Fruit fly (Drosophila melanogaster) whole organism, prepupa: Measurements from ENCODE around the gene CG31103.

ENCODE experiments used
- Blimp-1 ChIP-seq: fragments of 200-800 bp; sonication (Bioruptor generic); optimal IDR thresholded peaks from 3 replicates; lab custom pipeline; 2017; ENCODE audit warnings: missing biosample characterization, missing genetic modification characterization, mild to moderate bottlenecking, moderate library complexity, missing genetic modification reagents
- CG10669 ChIP-seq: fragments of 200-800 bp; sonication (Bioruptor generic); optimal IDR thresholded peaks from 3 replicates; lab custom pipeline; 2018; ENCODE audit warnings: missing biosample characterization, mild to moderate bottlenecking, missing genetic modification characterization, moderate library complexity
- CG11294 ChIP-seq: fragments of 200-800 bp; sonication (Bioruptor generic); IDR thresholded peaks from 2 replicates; pipeline ENCODE4 v1.3.6; 2022; ENCODE audit warnings: missing biosample characterization, missing genetic modification characterization
- CG11902 ChIP-seq: fragments of 200-800 bp; sonication (Bioruptor generic); optimal IDR thresholded peaks from 3 replicates; lab custom pipeline; 2016; ENCODE audit warnings: missing biosample characterization, missing genetic modification characterization
- CG15336 ChIP-seq: fragments of 200-800 bp; sonication (Bioruptor generic); IDR thresholded peaks from 2 replicates; pipeline ENCODE4 v1.3.6; 2022; ENCODE audit warnings: missing biosample characterization, missing genetic modification characterization
- CG1621 ChIP-seq: fragments of 200-800 bp; sonication (Bioruptor generic); optimal IDR thresholded peaks from 3 replicates; lab custom pipeline; 2018; ENCODE audit warnings: missing biosample characterization, mild to moderate bottlenecking, missing genetic modification characterization
- CG16779 ChIP-seq: fragments of 200-800 bp; sonication (Bioruptor generic); optimal IDR thresholded peaks from 3 replicates; lab custom pipeline; 2017; ENCODE audit warnings: missing biosample characterization, mild to moderate bottlenecking, missing genetic modification characterization
- CG3032 ChIP-seq: fragments of 200-800 bp; optimal IDR thresholded peaks from 2 replicates; lab custom pipeline; 2019; ENCODE audit warnings: missing biosample characterization, mild to moderate bottlenecking, missing genetic modification characterization, moderate library complexity
- CG31627 ChIP-seq: fragments of 200-800 bp; sonication (Bioruptor generic); optimal IDR thresholded peaks from 3 replicates; lab custom pipeline; 2016; ENCODE audit warnings: missing biosample characterization, missing genetic modification characterization
- CG32006 ChIP-seq: fragments of 200-800 bp; sonication (Bioruptor generic); optimal IDR thresholded peaks from 3 replicates; lab custom pipeline; 2017; ENCODE audit warnings: missing biosample characterization, mild to moderate bottlenecking, missing genetic modification characterization
- CG6163 ChIP-seq: fragments of 200-800 bp; sonication (Bioruptor generic); IDR thresholded peaks from 3 replicates; pipeline ENCODE4 v1.3.6; 2022; ENCODE audit warnings: missing biosample characterization, missing genetic modification characterization
- CG6276 ChIP-seq: fragments of 200-800 bp; sonication (Bioruptor generic); optimal IDR thresholded peaks from 2 replicates; lab custom pipeline; 2017; ENCODE audit warnings: missing biosample characterization, mild to moderate bottlenecking, missing genetic modification characterization
- CG6792 ChIP-seq: fragments of 200-800 bp; sonication (Bioruptor generic); optimal IDR thresholded peaks from 3 replicates; lab custom pipeline; 2016; ENCODE audit warnings: missing biosample characterization, missing genetic modification characterization
- CG6808 ChIP-seq: fragments of 200-800 bp; sonication (Bioruptor generic); optimal IDR thresholded peaks from 3 replicates; lab custom pipeline; 2017; ENCODE audit warnings: missing biosample characterization, missing genetic modification characterization, mild to moderate bottlenecking, moderate library complexity, missing genetic modification reagents
- CG6854 ChIP-seq: fragments of 200-800 bp; sonication (Bioruptor generic); optimal IDR thresholded peaks from 2 replicates; lab custom pipeline; 2017; ENCODE audit warnings: missing biosample characterization, mild to moderate bottlenecking, missing genetic modification characterization
- CG8119 ChIP-seq: fragments of 200-800 bp; sonication (Bioruptor generic); IDR thresholded peaks from 3 replicates; pipeline ENCODE4 v1.3.6; 2022; ENCODE audit warnings: missing biosample characterization, missing genetic modification characterization
- CG8319 ChIP-seq: fragments of 200-800 bp; sonication (Bioruptor generic); optimal IDR thresholded peaks from 3 replicates; lab custom pipeline; 2016; ENCODE audit warnings: missing biosample characterization, missing genetic modification characterization
- CG8632 ChIP-seq: fragments of 200-800 bp; sonication (Bioruptor generic); optimal IDR thresholded peaks from 3 replicates; lab custom pipeline; 2016; ENCODE audit warnings: missing biosample characterization, missing genetic modification characterization
- CG9139 ChIP-seq: fragments of 200-800 bp; sonication (Bioruptor generic); optimal IDR thresholded peaks from 3 replicates; lab custom pipeline; 2017; ENCODE audit warnings: missing biosample characterization, mild to moderate bottlenecking, missing genetic modification characterization
- Eip75B ChIP-seq: fragments of 200-800 bp; sonication (Bioruptor generic); optimal IDR thresholded peaks from 3 replicates; lab custom pipeline; 2016; ENCODE audit warnings: missing biosample characterization, missing genetic modification characterization
- Eip78C ChIP-seq: fragments of 200-800 bp; sonication (Bioruptor generic); peaks from one replicate; lab custom pipeline; 2016; ENCODE audit warnings: missing biosample characterization, missing genetic modification characterization
- Eip93F ChIP-seq: fragments of 200-800 bp; sonication (Bioruptor generic); optimal IDR thresholded peaks from 2 replicates; lab custom pipeline; 2016; ENCODE audit warnings: missing biosample characterization, mild to moderate bottlenecking, missing genetic modification characterization
- Ets21C ChIP-seq: fragments of 200-800 bp; sonication (Bioruptor generic); optimal IDR thresholded peaks from 3 replicates; lab custom pipeline; 2016; ENCODE audit warnings: missing biosample characterization, missing genetic modification characterization
- Ets96B ChIP-seq: fragments of 200-800 bp; optimal IDR thresholded peaks from 2 replicates; lab custom pipeline; 2019; ENCODE audit warnings: missing biosample characterization, mild to moderate bottlenecking, missing genetic modification characterization, moderate library complexity
- Gug ChIP-seq: fragments of 200-800 bp; sonication (Bioruptor generic); IDR thresholded peaks from 2 replicates; pipeline ENCODE4 v1.3.6; 2022; ENCODE audit warnings: missing biosample characterization, missing genetic modification characterization
- Hr38 ChIP-seq: sonication (Bioruptor generic); optimal IDR thresholded peaks from 2 replicates; lab custom pipeline; 2016; ENCODE audit warnings: missing biosample characterization, missing genetic modification characterization
- Hr39 ChIP-seq: fragments of 200-800 bp; sonication (Bioruptor generic); optimal IDR thresholded peaks from 2 replicates; lab custom pipeline; 2016; ENCODE audit warnings: missing biosample characterization, missing genetic modification characterization
- Hr4 ChIP-seq: fragments of 200-800 bp; sonication (Bioruptor generic); optimal IDR thresholded peaks from 3 replicates; lab custom pipeline; 2016; ENCODE audit warnings: missing biosample characterization, missing genetic modification characterization
- Lpt ChIP-seq: fragments of 200-800 bp; sonication (Bioruptor generic); optimal IDR thresholded peaks from 3 replicates; lab custom pipeline; 2016; ENCODE audit warnings: missing biosample characterization, missing genetic modification characterization
- Met ChIP-seq: fragments of 200-800 bp; sonication (Bioruptor generic); optimal IDR thresholded peaks from 3 replicates; lab custom pipeline; 2016; ENCODE audit warnings: missing biosample characterization, missing genetic modification characterization
- OdsH ChIP-seq: fragments of 200-800 bp; sonication (Bioruptor generic); optimal IDR thresholded peaks from 3 replicates; lab custom pipeline; 2016; ENCODE audit warnings: missing biosample characterization, missing genetic modification characterization
- Smox ChIP-seq: fragments of 200-800 bp; sonication (Bioruptor generic); optimal IDR thresholded peaks from 3 replicates; lab custom pipeline; 2016; ENCODE audit warnings: missing biosample characterization, missing genetic modification characterization
- Sox102F ChIP-seq: fragments of 200-800 bp; sonication (Bioruptor generic); optimal IDR thresholded peaks from 2 replicates; lab custom pipeline; 2016; ENCODE audit warnings: missing biosample characterization, mild to moderate bottlenecking, missing genetic modification characterization
- achi ChIP-seq: fragments of 200-800 bp; sonication (Bioruptor generic); optimal IDR thresholded peaks from 3 replicates; lab custom pipeline; 2016; ENCODE audit warnings: missing biosample characterization, missing genetic modification characterization
- acj6 ChIP-seq: fragments of 200-800 bp; sonication (Bioruptor generic); optimal IDR thresholded peaks from 3 replicates; lab custom pipeline; 2016; ENCODE audit warnings: missing biosample characterization, missing genetic modification characterization
- cyc ChIP-seq: fragments of 200-800 bp; sonication (Bioruptor generic); optimal IDR thresholded peaks from 3 replicates; lab custom pipeline; 2016; ENCODE audit warnings: missing biosample characterization, missing genetic modification characterization
- dac ChIP-seq: fragments of 200-800 bp; sonication (Bioruptor generic); optimal IDR thresholded peaks from 2 replicates; lab custom pipeline; 2017; ENCODE audit warnings: missing biosample characterization, mild to moderate bottlenecking, missing genetic modification characterization
- dsx ChIP-seq: fragments of 200-800 bp; optimal IDR thresholded peaks from 3 replicates; lab custom pipeline; 2019; ENCODE audit warnings: missing biosample characterization, mild to moderate bottlenecking, missing genetic modification characterization, moderate library complexity; ENCODE audit not compliant: poor library complexity, severe bottlenecking
- eg ChIP-seq: fragments of 200-800 bp; sonication (Bioruptor generic); IDR thresholded peaks from 3 replicates; pipeline ENCODE4 v1.3.6; 2022; ENCODE audit warnings: missing biosample characterization, missing genetic modification characterization
- fkh ChIP-seq: fragments of 200-800 bp; sonication (Bioruptor generic); optimal IDR thresholded peaks from 3 replicates; lab custom pipeline; 2017; ENCODE audit warnings: missing biosample characterization, mild to moderate bottlenecking, missing genetic modification characterization, moderate library complexity
- lz ChIP-seq: fragments of 200-800 bp; sonication (Bioruptor generic); optimal IDR thresholded peaks from 3 replicates; lab custom pipeline; 2016; ENCODE audit warnings: missing biosample characterization, missing genetic modification characterization
- net ChIP-seq: fragments of 200-800 bp; sonication (Bioruptor generic); optimal IDR thresholded peaks from 3 replicates; lab custom pipeline; 2016; ENCODE audit warnings: missing biosample characterization, missing genetic modification characterization
- ss ChIP-seq, 2 experiments: fragments of 200-800 bp; sonication (Bioruptor generic); optimal IDR thresholded peaks; 2 replicates in 1 of 2; 3 replicates in 1 of 2; lab custom pipeline; 2017 to 2018; ENCODE audit warnings: mild to moderate bottlenecking in 2 of 2, missing biosample characterization in 2 of 2, missing genetic modification characterization in 2 of 2, moderate library complexity in 1 of 2
- svp ChIP-seq: fragments of 200-800 bp; sonication (Bioruptor generic); peaks from one replicate; lab custom pipeline; 2016; ENCODE audit warnings: missing biosample characterization, missing genetic modification characterization
- topi ChIP-seq: fragments of 200-800 bp; sonication (Bioruptor generic); optimal IDR thresholded peaks from 3 replicates; lab custom pipeline; 2016; ENCODE audit warnings: missing biosample characterization, missing genetic modification characterization
- vri ChIP-seq: fragments of 200-800 bp; sonication (Bioruptor generic); optimal IDR thresholded peaks from 3 replicates; lab custom pipeline; 2016; ENCODE audit warnings: missing biosample characterization, mild to moderate bottlenecking, missing genetic modification characterization

Gene CG31103

DNA sequence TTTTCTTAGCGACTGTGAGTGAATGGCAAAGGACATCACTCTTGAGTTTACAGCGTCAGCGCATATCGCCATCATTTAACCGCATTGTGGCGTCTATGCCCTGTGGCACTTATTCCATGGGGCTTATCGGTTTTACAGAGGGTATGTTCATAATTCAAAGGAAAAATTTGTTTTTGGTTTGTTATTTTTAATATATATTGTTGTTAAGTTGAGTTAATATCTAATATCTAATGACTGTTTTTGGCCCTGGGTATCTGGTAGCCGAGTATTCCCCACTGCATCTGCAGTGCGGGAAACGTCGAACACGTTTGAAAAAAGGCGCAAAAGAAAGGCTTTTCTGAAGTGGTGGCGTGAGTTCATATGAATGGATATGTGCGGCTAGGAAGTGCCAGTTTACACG lies 40.6 kb upstream of the CG31103 start (continued):
- TF ChIP-seq dac (GFP tag; lab: Kevin White, UChicago) = no peak
- TF ChIP-seq Eip78C (GFP tag; lab: Kevin White, UChicago) = peak; percentile 56
- peak; percentile 37 for TF ChIP-seq Eip93F (GFP tag; lab: Kevin White, UChicago)
- TF ChIP-seq Hr39 (GFP tag; lab: Kevin White, UChicago) = peak; percentile 85
- TF ChIP-seq svp (GFP tag; lab: Kevin White, UChicago) = peak; percentile 89
- peak; percentile 77 for TF ChIP-seq CG6792 (GFP tag; lab: Kevin White, UChicago)
- TF ChIP-seq Hr4 (GFP tag; lab: Kevin White, UChicago) = peak; percentile 56
- TF ChIP-seq CG8632 = peak; percentile 77
- TF ChIP-seq Ets21C (GFP tag; lab: Kevin White, UChicago) = peak; percentile 67
- TF ChIP-seq net (GFP tag; lab: Kevin White, UChicago) = peak; percentile 72
- peak; percentile 83 for TF ChIP-seq vri (GFP tag; lab: Kevin White, UChicago)
- TF ChIP-seq CG11294 (GFP tag; lab: Robert Waterston, UW) = 0 out of 2 replicates have a peak, but pooled peaks have one; percentile 30
- peak; percentile 74 for TF ChIP-seq CG1621
- peak; percentile 35 for TF ChIP-seq CG8319
- no peak for TF ChIP-seq CG6276 (GFP tag; lab: Kevin White, UChicago)
- peak; percentile 70 for TF ChIP-seq topi (GFP tag; lab: Kevin White, UChicago)
- TF ChIP-seq Gug (GFP tag; lab: Robert Waterston, UW) = no peak
- peak; percentile 68 for TF ChIP-seq CG32006
- peak; percentile 82 for TF ChIP-seq OdsH
- TF ChIP-seq fkh (GFP tag; lab: Kevin White, UChicago) = no peak
- peak; percentile 87 for TF ChIP-seq Smox (GFP tag; lab: Kevin White, UChicago)
- TF ChIP-seq Eip75B (GFP tag; lab: Kevin White, UChicago) = peak; percentile 61
- TF ChIP-seq CG3032 (tag; lab: Kevin White, UChicago) = peak; percentile 77
- TF ChIP-seq CG11902 (GFP tag; lab: Kevin White, UChicago) = peak; percentile 58
- TF ChIP-seq Sox102F (GFP tag; lab: Kevin White, UChicago) = peak; percentile 85
- TF ChIP-seq Ets96B (tag; lab: Kevin White, UChicago) = peak; percentile 77
- peak; percentile 74 for TF ChIP-seq cyc
- peak; percentile 48 for TF ChIP-seq Blimp-1 (GFP tag; lab: Kevin White, UChicago)
- peak; percentile 82 for TF ChIP-seq lz (GFP tag; lab: Kevin White, UChicago)
- TF ChIP-seq CG16779 (tag; lab: Kevin White, UChicago) = no peak
- no peak for TF ChIP-seq Lpt
- peak; percentile 69 for TF ChIP-seq CG6808
- TF ChIP-seq Hr38 (GFP tag; lab: Kevin White, UChicago) = no peak
- peak; percentile 63 for TF ChIP-seq CG8119 (GFP tag; lab: Robert Waterston, UW)
- TF ChIP-seq dsx (GFP tag; lab: Kevin White, UChicago) = peak; percentile 57
- TF ChIP-seq CG6163 (GFP tag; lab: Robert Waterston, UW) = peak; percentile 76
- TF ChIP-seq CG10669 (GFP tag; lab: Kevin White, UChicago) = peak; percentile 79
- peak; percentile 50 for TF ChIP-seq eg (GFP tag; lab: Robert Waterston, UW)
- peak; percentile 44 to 54 for TF ChIP-seq ss (GFP tag; optimal IDR thresholded peaks at IDR 0.05; lab: Kevin White, UChicago)
- TF ChIP-seq CG15336 (GFP tag; lab: Robert Waterston, UW) = peak; percentile 53
- peak; percentile 89 for TF ChIP-seq Met (GFP tag; lab: Kevin White, UChicago)

DNA sequence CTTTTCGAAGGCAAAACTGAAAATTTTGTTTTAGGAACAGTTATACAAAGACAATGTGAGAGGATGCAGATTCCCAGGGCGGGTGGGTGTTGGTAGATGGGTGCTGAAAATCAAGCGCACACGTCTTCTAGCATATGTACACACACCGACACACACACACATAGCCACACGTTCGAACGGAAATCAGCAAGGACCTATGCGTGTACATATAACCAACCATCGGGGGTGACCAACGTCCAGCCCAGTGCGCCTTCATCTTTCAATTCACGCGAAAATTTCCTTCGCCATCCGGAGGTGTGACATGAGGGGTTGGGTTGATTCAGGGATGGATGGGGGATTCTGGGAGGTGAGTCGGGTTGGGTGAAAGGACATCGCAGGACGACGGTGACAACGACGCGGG lies 37.7 kb upstream of the CG31103 start:
- TF ChIP-seq CG6276 (GFP tag; lab: Kevin White, UChicago) = no peak
- no peak for TF ChIP-seq acj6 (GFP tag; lab: Kevin White, UChicago)
- TF ChIP-seq Hr39 (GFP tag; lab: Kevin White, UChicago) = no peak
- no peak for TF ChIP-seq CG6808
- TF ChIP-seq CG6854 (GFP tag; lab: Kevin White, UChicago) = no peak
- TF ChIP-seq achi (GFP tag; lab: Kevin White, UChicago) = no peak
- no peak for TF ChIP-seq CG9139 (GFP tag; lab: Kevin White, UChicago)
- TF ChIP-seq Met (GFP tag; lab: Kevin White, UChicago) = no peak
- no peak for TF ChIP-seq Gug (GFP tag; lab: Robert Waterston, UW)
- no peak for TF ChIP-seq OdsH
- TF ChIP-seq CG31627 (GFP tag; lab: Kevin White, UChicago) = no peak
